Fruit fly (Drosophila melanogaster): ENCODE results near the gene okr.
A peak's percentile ranks its signal among the peaks of the same experiment; 100 is the strongest.

Gene okr

dm6 chr2L:2999113-2999512 lies 6.6 kb upstream of the okr start, which contains the start of gene Ccdc85 (continued):
- no peak for TF ChIP-seq croc (GFP tag; conservative IDR thresholded peaks at IDR 0.05)

DNA sequence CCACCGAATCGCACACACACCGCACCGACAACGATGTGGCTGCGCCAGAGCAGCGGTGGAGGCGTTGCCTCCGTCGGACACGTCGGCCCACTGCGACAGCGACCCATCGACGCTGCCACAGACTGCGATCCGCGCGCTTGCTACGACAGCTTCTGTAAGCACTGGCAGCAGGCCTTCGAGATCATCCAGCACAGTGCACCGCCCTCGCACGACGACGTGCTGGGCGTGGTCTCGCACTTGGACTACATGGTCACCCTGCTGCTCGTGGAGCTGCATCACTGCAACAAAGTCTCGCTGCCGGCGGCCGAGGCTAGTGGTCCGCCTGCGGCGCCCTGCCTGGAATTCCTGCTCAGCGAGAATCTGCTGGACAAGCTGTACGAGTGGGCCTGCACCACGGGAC lies 1.1 kb upstream of the okr start:
- TF ChIP-seq CG7357 (GFP tag; IDR thresholded peaks at IDR 0.05) (0 out of 3 replicates have a peak, but pooled peaks have one; percentile 15), CG11093 (GFP tag; IDR thresholded peaks at IDR 0.05) (0 out of 3 replicates have a peak, but pooled peaks have one; percentile 21), Hmx (GFP tag; optimal IDR thresholded peaks at IDR 0.05) (no peak), gsb-n (tag; optimal IDR thresholded peaks at IDR 0.05) (no peak), ac (GFP tag; optimal IDR thresholded peaks at IDR 0.05) (no peak), CG8478 (optimal IDR thresholded peaks at IDR 0.05) (peak; percentile 82), toy (GFP tag; IDR thresholded peaks at IDR 0.05) (0 out of 2 replicates have a peak, but pooled peaks have one; percentile 20), CG16779 (GFP tag; IDR thresholded peaks at IDR 0.05) (no peak), tin (GFP tag; optimal IDR thresholded peaks at IDR 0.05) (no peak), Dbx (GFP tag; IDR thresholded peaks at IDR 0.05) (peak; percentile 22; the same call in 1 of the 3 replicates), GATAe (GFP tag; conservative IDR thresholded peaks at IDR 0.05) (no peak), Awh (GFP tag; IDR thresholded peaks at IDR 0.05) (peak; percentile 52; the same call in 1 of the 2 replicates), CG33213 (GFP tag; optimal IDR thresholded peaks at IDR 0.05) (no peak), CkIIα-i1 (GFP tag; IDR thresholded peaks at IDR 0.05) (no peak), br (optimal IDR thresholded peaks at IDR 0.05) (no peak), Hey (tag; optimal IDR thresholded peaks at IDR 0.05) (no peak), Dp (GFP tag; optimal IDR thresholded peaks at IDR 0.05) (no peak), ab (GFP tag; optimal IDR thresholded peaks at IDR 0.05) (no peak), CG4730 (GFP tag; IDR thresholded peaks at IDR 0.05) (no peak), CG6689 (GFP tag; IDR thresholded peaks at IDR 0.05) (no peak), CG4404 (GFP tag; IDR thresholded peaks at IDR 0.05) (no peak), E2f2 (GFP tag; IDR thresholded peaks at IDR 0.05) (no peak), CG8359 (GFP tag; optimal IDR thresholded peaks at IDR 0.05; ENCODE audit: borderline replicate concordance) (no peak), Stat92E (GFP tag; optimal IDR thresholded peaks at IDR 0.05) (no peak), ems (GFP tag; optimal IDR thresholded peaks at IDR 0.05) (no peak), grn (GFP tag; optimal IDR thresholded peaks at IDR 0.05) (no peak), CG3726 (GFP tag; IDR thresholded peaks at IDR 0.05) (no peak), vfl (GFP tag; optimal IDR thresholded peaks at IDR 0.05) (no peak), Med (GFP tag) (peak; percentile 44), insv (GFP tag; optimal IDR thresholded peaks at IDR 0.05) (no peak), Max (GFP tag; optimal IDR thresholded peaks at IDR 0.05) (no peak), Opbp (GFP tag; IDR thresholded peaks at IDR 0.05; ENCODE audit: partially characterized antibody) (no peak)

DNA sequence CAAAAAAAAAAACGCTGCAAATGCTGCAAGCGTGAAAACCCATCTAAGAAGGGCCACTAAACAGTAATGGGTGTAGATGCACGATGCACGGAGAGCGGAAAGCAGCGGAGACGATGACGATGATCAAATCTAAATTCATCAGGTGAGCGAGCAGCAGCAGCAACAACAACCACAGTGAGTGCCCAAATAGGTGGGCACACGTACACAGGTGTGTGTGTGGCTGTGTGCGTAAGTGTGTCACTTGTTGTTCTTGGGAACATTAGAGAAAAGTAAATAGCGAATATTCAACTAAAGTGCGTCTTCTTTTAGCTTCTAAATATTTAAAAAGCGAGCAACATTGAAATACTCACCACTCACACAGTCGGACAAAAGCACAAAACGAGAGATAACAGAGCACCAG lies 677 bp upstream of the okr start:
- TF ChIP-seq chinmo (GFP tag; IDR thresholded peaks at IDR 0.05; ENCODE audit: partially characterized antibody): peak; percentile 14; the same call in 1 of the 4 replicates
- no peak for TF ChIP-seq hkb (optimal IDR thresholded peaks at IDR 0.05)
- TF ChIP-seq hkb (GFP tag; IDR thresholded peaks at IDR 0.05): peak; percentile 35; the same call in 1 of the 2 replicates
- TF ChIP-seq MESR4 (GFP tag; optimal IDR thresholded peaks at IDR 0.05): peak; percentile 30
- peak; percentile 13 for TF ChIP-seq HmgZ (tag; optimal IDR thresholded peaks at IDR 0.05)
- peak in 1 of 2 experiments; percentile 24 for TF ChIP-seq Trl (optimal IDR thresholded peaks at IDR 0.05)
- no peak for TF ChIP-seq Trl (GFP tag; optimal IDR thresholded peaks at IDR 0.05)
- peak; percentile 13 for TF ChIP-seq sug (tag; optimal IDR thresholded peaks at IDR 0.05)
- TF ChIP-seq sens (GFP tag): no peak
- no peak for TF ChIP-seq CG13287 (GFP tag; IDR thresholded peaks at IDR 0.05; ENCODE audit: partially characterized antibody)
- TF ChIP-seq mld (GFP tag; IDR thresholded peaks at IDR 0.05; ENCODE audit: partially characterized antibody): 0 out of 3 replicates have a peak, but pooled peaks have one; percentile 7
- no peak for TF ChIP-seq HLH3B (GFP tag; IDR thresholded peaks at IDR 0.05)
- no peak for TF ChIP-seq ssp (GFP tag; IDR thresholded peaks at IDR 0.05)
- TF ChIP-seq CHES-1-like (GFP tag; optimal IDR thresholded peaks at IDR 0.05): peak; percentile 5
- TF ChIP-seq kah (GFP tag; optimal IDR thresholded peaks at IDR 0.05): peak; percentile 36
- peak; percentile 10 for TF ChIP-seq CG6813 (GFP tag; optimal IDR thresholded peaks at IDR 0.05)
- peak; percentile 66 for TF ChIP-seq CG10543 (GFP tag; optimal IDR thresholded peaks at IDR 0.05)
- peak; percentile 41 for TF ChIP-seq mirr (GFP tag; optimal IDR thresholded peaks at IDR 0.05)
- TF ChIP-seq CG12071 (GFP tag; optimal IDR thresholded peaks at IDR 0.05): no peak
